Worm (Caenorhabditis elegans) whole organism, L1 larva: Measurements from ENCODE around the gene cest-10.

Source experiments
- blmp-1 ChIP-seq: fragments of 150-350 bp; optimal IDR thresholded peaks from 2 replicates; lab custom pipeline; 2014; ENCODE audit warnings: missing biosample characterization, missing genetic modification characterization
- dsc-1 ChIP-seq: sonication (generic microtip); optimal IDR thresholded peaks from 2 replicates; lab custom pipeline; 2016; ENCODE audit warnings: mild to moderate bottlenecking, missing genetic modification characterization, missing compliant biosample characterization
- hpl-2 ChIP-seq: fragments of 150-350 bp; optimal IDR thresholded peaks from 2 replicates; lab custom pipeline; 2014; ENCODE audit warnings: missing biosample characterization, missing genetic modification reagents, missing genetic modification characterization
- jun-1 ChIP-seq: fragments of 150-350 bp; optimal IDR thresholded peaks from 2 replicates; lab custom pipeline; 2014; ENCODE audit warnings: missing biosample characterization, missing genetic modification reagents, missing genetic modification characterization
- nhr-20 ChIP-seq: sonication (generic microtip); optimal IDR thresholded peaks from 2 replicates; lab custom pipeline; 2016; ENCODE audit warnings: mild to moderate bottlenecking, missing genetic modification characterization, missing compliant biosample characterization
- unc-130 ChIP-seq: fragments of 150-350 bp; optimal IDR thresholded peaks from 2 replicates; lab custom pipeline; 2017; ENCODE audit warnings: missing biosample characterization, missing genetic modification characterization, inconsistent platforms
- unc-98 ChIP-seq: fragments of 200-800 bp; sonication (Bioruptor generic); IDR thresholded peaks from 2 replicates; pipeline ENCODE4 v1.3.6; 2022; ENCODE audit warnings: missing genetic modification characterization, missing compliant biosample characterization

ce11 chrIV:7133983-7134382, 46.4 kb upstream of the cest-10 start, which contains the start of gene mutd-1:
- TF ChIP-seq blmp-1 (tag; lab: Kevin White, UChicago) (no peak), jun-1 (tag; lab: Kevin White, UChicago) (no peak), hpl-2 (no peak), nhr-20 (tag; lab: Kevin White, UChicago) (no peak), unc-98 (GFP tag; lab: Robert Waterston, UW) (no peak), dsc-1 (no peak), unc-130 (tag; lab: Kevin White, UChicago) (no peak)
